Worm (Caenorhabditis elegans): ENCODE results near the gene pals-33.

pals-33 gene

DNA sequence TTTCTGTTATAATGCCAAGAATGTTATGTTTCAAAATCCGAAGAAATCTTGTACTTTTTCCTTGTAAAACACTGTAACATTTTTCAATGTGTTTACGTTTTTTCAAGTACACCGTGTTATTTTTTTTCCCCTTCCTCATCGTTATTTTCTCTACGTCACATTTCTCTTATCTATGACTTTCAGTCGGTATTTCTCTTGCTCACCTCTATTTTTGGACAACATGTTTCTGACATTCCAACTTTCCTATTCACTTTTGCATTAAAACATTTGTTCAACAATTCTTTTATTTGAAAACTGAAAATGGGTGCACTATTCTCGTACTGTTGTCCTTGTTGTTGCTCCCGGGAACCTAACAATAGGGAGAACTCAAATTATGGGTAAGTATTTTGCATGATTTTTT is at the start of gene pals-33:
Gene pals-33, plus strand, starts transcription at position 301 of the 400 bp plus-strand sequence.
- no peak for TF ChIP-seq hmbx-1 (tag; optimal IDR thresholded peaks at IDR 0.05)
- no peak for TF ChIP-seq aly-1 (tag; optimal IDR thresholded peaks at IDR 0.05)

DNA sequence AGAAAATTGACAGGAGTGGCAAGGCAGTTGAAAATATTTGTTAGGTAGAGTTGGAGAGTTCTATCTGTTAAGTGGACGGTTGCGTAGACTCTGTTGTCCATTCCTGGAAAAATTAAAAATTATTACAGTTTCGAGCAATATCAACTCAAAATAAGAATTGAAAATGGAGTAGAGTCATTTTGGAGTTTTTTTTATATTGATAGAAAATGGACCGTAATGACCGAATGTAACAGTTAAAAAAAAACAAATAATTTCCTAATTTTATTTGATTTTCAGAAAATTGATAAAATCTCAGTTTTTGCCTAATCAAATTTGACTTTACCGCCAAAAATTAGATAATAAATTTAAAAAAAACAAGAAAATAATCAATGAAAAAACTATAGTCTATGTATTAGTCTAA is 46.2 kb upstream of the pals-33 start, which contains the start of gene F59B1.4:
Gene F59B1.4, minus strand, starts transcription at position 101 of the 400 bp plus-strand sequence.
- TF ChIP-seq hnd-1 (tag; optimal IDR thresholded peaks at IDR 0.05) (no peak), pes-1 (GFP tag; IDR thresholded peaks at IDR 0.05) (no peak), ama-1 (optimal IDR thresholded peaks at IDR 0.05) (no peak), ceh-36 (tag; optimal IDR thresholded peaks at IDR 0.05) (no peak), ceh-13 (GFP tag; optimal IDR thresholded peaks at IDR 0.05) (no peak), hmg-4 (GFP tag; optimal IDR thresholded peaks at IDR 0.05) (no peak), ets-7 (tag; optimal IDR thresholded peaks at IDR 0.05) (no peak), aly-1 (tag; optimal IDR thresholded peaks at IDR 0.05) (no peak), sea-1 (GFP tag; conservative IDR thresholded peaks at IDR 0.05) (no peak), flt-1 (GFP tag; IDR thresholded peaks at IDR 0.05) (no peak)

DNA sequence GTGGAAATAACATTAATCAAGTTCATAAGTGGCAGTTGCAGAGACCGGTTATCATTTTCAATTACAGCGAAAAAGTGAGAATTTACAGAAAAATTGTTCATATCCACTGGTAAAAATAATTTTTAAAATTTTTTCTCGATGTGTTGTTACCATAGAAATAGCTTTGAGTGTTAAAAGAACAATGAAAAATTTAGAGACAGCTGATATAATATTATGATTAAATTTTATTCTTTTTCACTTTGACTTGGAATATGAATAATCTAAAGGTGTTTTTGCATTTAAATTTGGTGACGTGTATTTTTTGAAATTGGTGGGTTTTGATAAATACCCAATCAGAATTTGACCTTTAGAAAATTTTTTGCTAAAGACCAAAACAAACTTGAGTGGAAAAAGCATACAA is 41.6 kb upstream of the pals-33 start, which contains the start of gene F59B1.6:
Gene F59B1.6, minus strand, starts transcription at position 101 of the 400 bp plus-strand sequence.
- no peak for TF ChIP-seq B0310.2 (tag; optimal IDR thresholded peaks at IDR 0.05)
- no peak for TF ChIP-seq tbx-11 (GFP tag; IDR thresholded peaks at IDR 0.05)
- no peak for TF ChIP-seq tra-4 (tag; optimal IDR thresholded peaks at IDR 0.05)
- no peak for TF ChIP-seq aly-1 (tag; optimal IDR thresholded peaks at IDR 0.05)
- no peak for TF ChIP-seq sea-1 (GFP tag; conservative IDR thresholded peaks at IDR 0.05)
- TF ChIP-seq tbx-37 (GFP tag; conservative IDR thresholded peaks at IDR 0.05), result no peak
- TF ChIP-seq hmbx-1 (tag; optimal IDR thresholded peaks at IDR 0.05), result no peak
- TF ChIP-seq hnd-1 (tag; optimal IDR thresholded peaks at IDR 0.05), result no peak
- TF ChIP-seq ceh-36 (tag; optimal IDR thresholded peaks at IDR 0.05), result no peak
- no peak for TF ChIP-seq scrt-1 (GFP tag; IDR thresholded peaks at IDR 0.05)
- no peak for TF ChIP-seq ceh-13 (GFP tag; optimal IDR thresholded peaks at IDR 0.05)
- TF ChIP-seq F13C5.2 (tag; optimal IDR thresholded peaks at IDR 0.05), result no peak
- TF ChIP-seq pes-1 (GFP tag; IDR thresholded peaks at IDR 0.05), result no peak
- TF ChIP-seq hmg-4 (GFP tag; optimal IDR thresholded peaks at IDR 0.05), result no peak
- TF ChIP-seq ama-1 (optimal IDR thresholded peaks at IDR 0.05), result no peak
- TF ChIP-seq flt-1 (GFP tag; IDR thresholded peaks at IDR 0.05), result no peak

DNA sequence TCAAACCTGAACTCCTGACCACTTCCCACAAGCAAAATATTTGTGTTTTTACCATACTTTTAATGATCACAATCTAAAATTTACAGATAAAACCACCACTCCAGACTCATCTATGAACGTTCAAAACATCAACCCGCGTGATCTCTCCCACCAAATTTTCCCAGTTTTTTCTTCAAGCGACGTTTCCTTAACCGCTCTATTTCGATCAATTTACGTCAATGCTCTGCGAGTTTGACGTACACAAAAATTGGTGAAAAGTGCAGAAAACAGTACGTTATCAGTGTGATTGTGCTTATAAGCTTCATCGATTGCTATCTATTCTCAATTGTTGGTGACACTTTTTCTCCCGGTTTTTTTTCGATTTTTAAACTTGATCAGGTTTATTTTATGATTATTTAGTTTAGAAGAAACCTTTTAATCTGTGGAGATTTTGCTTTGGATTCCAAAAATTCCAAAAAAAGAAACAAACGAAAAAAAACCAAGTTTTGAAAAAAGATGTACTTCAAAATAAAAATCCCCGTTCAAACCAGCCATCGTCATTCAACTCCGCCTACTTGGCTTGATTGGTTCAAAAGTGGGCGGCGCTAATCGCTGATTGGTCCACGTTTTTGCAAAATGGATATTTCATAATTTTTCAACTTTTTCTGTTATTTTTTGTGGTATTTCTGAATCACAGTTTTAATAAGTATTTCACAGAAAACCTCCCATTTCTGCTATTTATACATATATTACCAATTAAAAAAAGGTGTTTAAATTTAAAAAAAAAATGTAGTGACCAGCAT is 40.7 kb upstream of the pals-33 start:
- no peak for TF ChIP-seq ceh-13 (GFP tag; optimal IDR thresholded peaks at IDR 0.05)
- no peak for TF ChIP-seq ama-1 (optimal IDR thresholded peaks at IDR 0.05)
- no peak for TF ChIP-seq hmbx-1 (tag; optimal IDR thresholded peaks at IDR 0.05)
- no peak for TF ChIP-seq ets-7 (tag; optimal IDR thresholded peaks at IDR 0.05)
- TF ChIP-seq hmg-4 (GFP tag; optimal IDR thresholded peaks at IDR 0.05), result no peak
- no peak for TF ChIP-seq flt-1 (GFP tag; IDR thresholded peaks at IDR 0.05)
- no peak for TF ChIP-seq tbx-11 (GFP tag; IDR thresholded peaks at IDR 0.05)
- TF ChIP-seq pes-1 (GFP tag; IDR thresholded peaks at IDR 0.05), result no peak
- TF ChIP-seq tra-4 (tag; optimal IDR thresholded peaks at IDR 0.05), result no peak
- no peak for TF ChIP-seq tbx-37 (GFP tag; conservative IDR thresholded peaks at IDR 0.05)
- TF ChIP-seq B0310.2 (tag; optimal IDR thresholded peaks at IDR 0.05), result no peak
- no peak for TF ChIP-seq aly-1 (tag; optimal IDR thresholded peaks at IDR 0.05)
- TF ChIP-seq ceh-36 (tag; optimal IDR thresholded peaks at IDR 0.05), result no peak
- no peak for TF ChIP-seq F13C5.2 (tag; optimal IDR thresholded peaks at IDR 0.05)
- no peak for TF ChIP-seq hnd-1 (tag; optimal IDR thresholded peaks at IDR 0.05)
- TF ChIP-seq scrt-1 (GFP tag; IDR thresholded peaks at IDR 0.05), result no peak
- no peak for TF ChIP-seq sea-1 (GFP tag; conservative IDR thresholded peaks at IDR 0.05)

DNA sequence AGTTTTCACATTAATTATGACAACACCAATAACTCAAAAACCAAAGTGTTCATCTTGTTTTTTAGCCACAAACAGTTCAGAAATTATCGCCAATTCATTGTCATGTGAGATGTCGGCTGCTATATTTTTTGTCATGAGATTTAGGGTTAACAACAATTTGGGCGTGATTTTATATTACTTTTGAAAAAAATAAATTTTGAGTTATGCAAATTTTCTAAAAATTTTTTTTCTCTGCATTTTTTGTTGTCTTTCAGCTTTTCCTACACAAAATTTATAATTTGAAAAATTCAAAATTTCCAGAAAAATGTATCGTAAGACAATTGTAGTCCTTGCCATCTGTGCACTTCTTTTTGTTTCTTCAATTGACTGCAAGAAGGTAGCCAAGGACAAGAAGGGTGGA is 40.1 kb upstream of the pals-33 start, which contains the start of gene F59B1.2:
Gene F59B1.2, plus strand, starts transcription at position 301 of the 400 bp plus-strand sequence.
- no peak for TF ChIP-seq tbx-37 (GFP tag; conservative IDR thresholded peaks at IDR 0.05)
- TF ChIP-seq aly-1 (tag; optimal IDR thresholded peaks at IDR 0.05), result no peak
- no peak for TF ChIP-seq tbx-11 (GFP tag; IDR thresholded peaks at IDR 0.05)
- TF ChIP-seq flt-1 (GFP tag; IDR thresholded peaks at IDR 0.05), result no peak
- no peak for TF ChIP-seq pes-1 (GFP tag; IDR thresholded peaks at IDR 0.05)
- no peak for TF ChIP-seq scrt-1 (GFP tag; IDR thresholded peaks at IDR 0.05)
- TF ChIP-seq ets-7 (tag; optimal IDR thresholded peaks at IDR 0.05), result no peak
- no peak for TF ChIP-seq tra-4 (tag; optimal IDR thresholded peaks at IDR 0.05)

DNA sequence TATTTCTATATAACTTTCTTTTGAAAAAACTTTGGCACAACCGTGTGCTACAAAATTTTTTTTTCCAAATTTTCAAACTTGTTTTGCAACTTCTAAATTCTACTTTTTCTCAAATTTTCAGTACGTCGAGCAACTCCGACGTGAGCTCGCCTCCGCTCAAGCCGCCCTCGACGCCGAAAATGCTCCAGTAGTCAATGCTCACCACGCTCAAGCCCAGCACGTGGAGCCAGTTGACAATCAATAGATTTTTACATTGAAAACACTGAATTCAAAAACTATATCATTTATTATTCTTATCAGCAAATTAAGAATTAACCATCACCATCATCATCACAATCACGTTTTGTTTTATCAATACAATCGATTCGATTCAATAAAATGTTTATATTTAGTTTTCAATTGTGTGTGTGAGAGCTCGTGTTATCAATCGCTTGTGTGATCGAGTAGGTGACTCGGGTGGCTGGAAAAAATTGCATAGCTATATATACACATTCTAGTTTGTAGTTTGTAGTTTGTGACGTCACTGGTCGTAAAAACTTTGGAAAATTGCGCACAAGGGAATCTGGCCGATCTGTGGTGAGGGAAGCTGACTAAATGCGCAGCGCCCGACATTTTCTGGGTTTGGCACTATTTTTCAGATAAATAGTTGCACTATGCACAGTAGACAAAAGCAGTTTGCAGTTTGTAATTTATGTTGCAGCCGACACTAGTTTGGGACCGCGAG is 38.7 kb upstream of the pals-33 start:
- TF ChIP-seq aly-1 (tag; optimal IDR thresholded peaks at IDR 0.05) (no peak), ama-1 (optimal IDR thresholded peaks at IDR 0.05) (no peak), hmbx-1 (tag; optimal IDR thresholded peaks at IDR 0.05) (no peak), hmg-4 (GFP tag; optimal IDR thresholded peaks at IDR 0.05) (no peak), ceh-36 (tag; optimal IDR thresholded peaks at IDR 0.05) (no peak), tbx-11 (GFP tag; IDR thresholded peaks at IDR 0.05) (no peak), sea-1 (GFP tag; conservative IDR thresholded peaks at IDR 0.05) (no peak), hnd-1 (tag; optimal IDR thresholded peaks at IDR 0.05) (no peak), ceh-13 (GFP tag; optimal IDR thresholded peaks at IDR 0.05) (no peak), B0310.2 (tag; optimal IDR thresholded peaks at IDR 0.05) (no peak), ets-7 (tag; optimal IDR thresholded peaks at IDR 0.05) (no peak), tra-4 (tag; optimal IDR thresholded peaks at IDR 0.05) (no peak), flt-1 (GFP tag; IDR thresholded peaks at IDR 0.05) (no peak), F13C5.2 (tag; optimal IDR thresholded peaks at IDR 0.05) (no peak), scrt-1 (GFP tag; IDR thresholded peaks at IDR 0.05) (no peak)

DNA sequence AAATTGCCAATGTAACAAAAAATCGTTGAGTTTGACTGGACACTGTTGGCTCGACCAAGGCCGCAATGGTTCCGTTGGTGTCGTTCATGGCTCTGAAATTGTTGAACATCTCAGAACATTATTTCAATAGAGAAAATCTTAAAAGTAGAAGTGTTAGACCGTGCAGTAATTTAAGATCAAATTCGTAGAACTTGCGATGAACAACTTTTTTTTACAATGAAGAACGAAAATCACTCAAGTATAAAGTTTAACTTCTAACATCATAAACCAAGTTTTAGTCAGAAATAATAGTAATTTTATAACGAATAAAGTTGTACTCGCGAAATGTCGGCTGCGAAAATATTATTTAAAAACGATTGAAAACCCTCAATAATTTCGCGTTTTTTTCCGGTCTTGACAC is 36.1 kb upstream of the pals-33 start, which contains the start of gene srx-41:
Gene srx-41, minus strand, starts transcription at position 101 of the 400 bp plus-strand sequence.
- no peak for TF ChIP-seq aly-1 (tag; optimal IDR thresholded peaks at IDR 0.05)
- no peak for TF ChIP-seq ama-1 (optimal IDR thresholded peaks at IDR 0.05)
- TF ChIP-seq ceh-13 (GFP tag; optimal IDR thresholded peaks at IDR 0.05), result no peak
- no peak for TF ChIP-seq tbx-37 (GFP tag; conservative IDR thresholded peaks at IDR 0.05)
- TF ChIP-seq tra-4 (tag; optimal IDR thresholded peaks at IDR 0.05), result no peak
- no peak for TF ChIP-seq F13C5.2 (tag; optimal IDR thresholded peaks at IDR 0.05)
- no peak for TF ChIP-seq B0310.2 (tag; optimal IDR thresholded peaks at IDR 0.05)
- TF ChIP-seq scrt-1 (GFP tag; IDR thresholded peaks at IDR 0.05), result no peak
- no peak for TF ChIP-seq sea-1 (GFP tag; conservative IDR thresholded peaks at IDR 0.05)
- no peak for TF ChIP-seq flt-1 (GFP tag; IDR thresholded peaks at IDR 0.05)
